Comparison of ENCODE assay signal across 6 fruit fly cellular contexts in the genomic region with DNA sequence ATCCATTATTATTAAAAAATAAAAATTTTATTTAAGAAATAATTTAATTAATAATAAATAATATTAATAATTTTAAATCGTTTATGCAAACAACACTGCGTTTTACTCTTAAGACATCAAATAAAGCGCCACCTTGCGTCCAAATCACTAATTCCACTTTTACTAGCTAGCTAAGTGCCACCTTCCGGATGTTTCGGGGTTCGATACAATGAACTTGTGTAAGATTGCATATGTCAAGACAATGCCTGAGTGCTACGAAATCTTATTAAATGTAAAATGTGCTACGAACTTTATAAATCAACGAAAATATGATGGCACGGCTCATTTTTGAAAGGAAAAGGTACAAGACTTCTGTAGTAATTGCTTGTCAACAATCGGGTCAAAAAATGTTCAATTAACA.
TF ChIP-seq lines count a peak whose summit lies in the region.

No protein-coding gene starts in this region.

- TF ChIP-seq CTCF in S2 (optimal IDR thresholded peaks at IDR 0.05; lab: Kevin White, UChicago) = peak; percentile 98 to 99
- TF ChIP-seq CTCF in whole organism, embryonic (GFP tag; optimal IDR thresholded peaks at IDR 0.05; lab: Kevin White, UChicago) = peak; percentile 99

TF ChIP-seq in whole organism, adult, 20 proteins besides CTCF, POLR2A, EP300 and RAD21:
- peak; percentile 38 for TF ChIP-seq pad (GFP tag; optimal IDR thresholded peaks at IDR 0.05; lab: Kevin White, UChicago)
- TF ChIP-seq Mnt (GFP tag; optimal IDR thresholded peaks at IDR 0.05; lab: Kevin White, UChicago) = peak; percentile 59
- peak; percentile 63 for TF ChIP-seq bab1 (GFP tag; optimal IDR thresholded peaks at IDR 0.05; lab: Kevin White, UChicago)
- TF ChIP-seq cic (GFP tag; optimal IDR thresholded peaks at IDR 0.05; lab: Kevin White, UChicago) = no peak
- TF ChIP-seq CG5204 (GFP tag; optimal IDR thresholded peaks at IDR 0.05; lab: Kevin White, UChicago) = peak; percentile 36
- TF ChIP-seq ovo (GFP tag; optimal IDR thresholded peaks at IDR 0.05; lab: Kevin White, UChicago) = peak; percentile 49
- peak; percentile 56 for TF ChIP-seq toe (GFP tag; optimal IDR thresholded peaks at IDR 0.05; lab: Kevin White, UChicago)
- peak; percentile 63 for TF ChIP-seq Hr96 (GFP tag; optimal IDR thresholded peaks at IDR 0.05; lab: Kevin White, UChicago)
- TF ChIP-seq kay (GFP tag; lab: Kevin White, UChicago; ENCODE audit: borderline replicate concordance) = no peak
- TF ChIP-seq CG7045 (GFP tag; optimal IDR thresholded peaks at IDR 0.05; lab: Kevin White, UChicago) = no peak
- TF ChIP-seq CG1620 (GFP tag; optimal IDR thresholded peaks at IDR 0.05; lab: Kevin White, UChicago) = peak; percentile 82
- TF ChIP-seq CG11617 (GFP tag; optimal IDR thresholded peaks at IDR 0.05; lab: Kevin White, UChicago) = no peak
- TF ChIP-seq Crg-1 (GFP tag; optimal IDR thresholded peaks at IDR 0.05; lab: Kevin White, UChicago) = peak; percentile 13
- no peak for TF ChIP-seq tj (GFP tag; optimal IDR thresholded peaks at IDR 0.05; lab: Kevin White, UChicago)
- peak; percentile 34 for TF ChIP-seq CG7101 (tag; optimal IDR thresholded peaks at IDR 0.05; lab: Kevin White, UChicago)

TF ChIP-seq in whole organism, embryonic, 481 proteins besides CTCF, POLR2A, EP300 and RAD21 (continues in another document):
- TF ChIP-seq klu (GFP tag; IDR thresholded peaks at IDR 0.05; lab: Robert Waterston, UW) (0 out of 2 replicates have a peak, but pooled peaks have one; percentile 48), jigr1 (GFP tag; IDR thresholded peaks at IDR 0.05; lab: Robert Waterston, UW) (0 out of 3 replicates have a peak, but pooled peaks have one; percentile 28), repo (GFP tag; optimal IDR thresholded peaks at IDR 0.05; lab: Kevin White, UChicago) (peak; percentile 43), Deaf1 (tag; optimal IDR thresholded peaks at IDR 0.05; lab: Kevin White, UChicago) (peak; percentile 33), CG34376 (GFP tag; optimal IDR thresholded peaks at IDR 0.05; lab: Kevin White, UChicago) (no peak), gsb-n (tag; optimal IDR thresholded peaks at IDR 0.05; lab: Kevin White, UChicago) (peak; percentile 43), Blimp-1 (GFP tag; optimal IDR thresholded peaks at IDR 0.05; lab: Kevin White, UChicago) (peak; percentile 74), CG16813 (GFP tag; IDR thresholded peaks at IDR 0.05; lab: Robert Waterston, UW; ENCODE audit: partially characterized antibody) (peak; percentile 41; the same call in 1 of the 3 replicates), CkIIα-i1 (GFP tag; IDR thresholded peaks at IDR 0.05; lab: Robert Waterston, UW) (no peak), PHDP (tag; optimal IDR thresholded peaks at IDR 0.05; lab: Kevin White, UChicago) (peak; percentile 54), CG12659 (GFP tag; optimal IDR thresholded peaks at IDR 0.05; lab: Kevin White, UChicago) (peak; percentile 80), CG17802 (tag; optimal IDR thresholded peaks at IDR 0.05; lab: Kevin White, UChicago) (peak; percentile 41), CG11456 (GFP tag; IDR thresholded peaks at IDR 0.05; lab: Robert Waterston, UW) (peak; percentile 89), CG6765 (GFP tag; optimal IDR thresholded peaks at IDR 0.05; lab: Kevin White, UChicago) (no peak), sima (GFP tag; optimal IDR thresholded peaks at IDR 0.05; lab: Kevin White, UChicago) (no peak), Hmr (GFP tag; optimal IDR thresholded peaks at IDR 0.05; lab: Kevin White, UChicago) (peak; percentile 85), Adf1 (GFP tag; IDR thresholded peaks at IDR 0.05; lab: Robert Waterston, UW) (peak; percentile 36; the same call in 1 of the 2 replicates)

TF ChIP-seq in whole organism, prepupa, 60 proteins besides CTCF, POLR2A, EP300 and RAD21 (continues in another document):
- peak; percentile 46 for TF ChIP-seq svp (GFP tag; lab: Kevin White, UChicago)
- peak; percentile 12 for TF ChIP-seq Sox15 (GFP tag; optimal IDR thresholded peaks at IDR 0.05; lab: Kevin White, UChicago)
- TF ChIP-seq CG7368 (GFP tag; optimal IDR thresholded peaks at IDR 0.05; lab: Kevin White, UChicago) = peak; percentile 5
- TF ChIP-seq Sox14 (GFP tag; optimal IDR thresholded peaks at IDR 0.05; lab: Kevin White, UChicago) = peak; percentile 17
- no peak for TF ChIP-seq CG11762 (GFP tag; optimal IDR thresholded peaks at IDR 0.05; lab: Kevin White, UChicago; ENCODE audit: insufficient read depth)
- TF ChIP-seq lz (GFP tag; optimal IDR thresholded peaks at IDR 0.05; lab: Kevin White, UChicago) = peak; percentile 56
- TF ChIP-seq Smox (GFP tag; optimal IDR thresholded peaks at IDR 0.05; lab: Kevin White, UChicago) = no peak
- TF ChIP-seq Eip93F (GFP tag; optimal IDR thresholded peaks at IDR 0.05; lab: Kevin White, UChicago) = no peak
- peak in 1 of 2 experiments; percentile 41 for TF ChIP-seq salr (GFP tag; optimal IDR thresholded peaks at IDR 0.05; lab: Kevin White, UChicago)
- peak; percentile 44 for TF ChIP-seq OdsH (GFP tag; optimal IDR thresholded peaks at IDR 0.05; lab: Kevin White, UChicago)
- TF ChIP-seq CG8119 (GFP tag; IDR thresholded peaks at IDR 0.05; lab: Robert Waterston, UW) = no peak
- peak; percentile 3 for TF ChIP-seq acj6 (GFP tag; optimal IDR thresholded peaks at IDR 0.05; lab: Kevin White, UChicago)
- no peak for TF ChIP-seq CG6808 (GFP tag; optimal IDR thresholded peaks at IDR 0.05; lab: Kevin White, UChicago)
- TF ChIP-seq cyc (GFP tag; optimal IDR thresholded peaks at IDR 0.05; lab: Kevin White, UChicago) = peak; percentile 57
- TF ChIP-seq Hr39 (GFP tag; optimal IDR thresholded peaks at IDR 0.05; lab: Kevin White, UChicago) = peak; percentile 67
- TF ChIP-seq Hr4 (GFP tag; optimal IDR thresholded peaks at IDR 0.05; lab: Kevin White, UChicago) = no peak
- TF ChIP-seq fd59A (GFP tag; optimal IDR thresholded peaks at IDR 0.05; lab: Kevin White, UChicago) = no peak
- no peak for TF ChIP-seq fd85E (GFP tag; optimal IDR thresholded peaks at IDR 0.05; lab: Kevin White, UChicago)
- TF ChIP-seq CG6276 (GFP tag; optimal IDR thresholded peaks at IDR 0.05; lab: Kevin White, UChicago) = no peak

TF ChIP-seq in whole organism, pupa, 21 proteins besides CTCF, POLR2A, EP300 and RAD21:
- TF ChIP-seq CG17806 (tag; optimal IDR thresholded peaks at IDR 0.05; lab: Kevin White, UChicago) = peak; percentile 3
- TF ChIP-seq D1 (tag; optimal IDR thresholded peaks at IDR 0.05; lab: Kevin White, UChicago) = peak; percentile 84
- no peak for TF ChIP-seq CG4496 (GFP tag; IDR thresholded peaks at IDR 0.05; lab: Robert Waterston, UW)
- no peak for TF ChIP-seq CG32121 (GFP tag; IDR thresholded peaks at IDR 0.05; lab: Robert Waterston, UW)

TF ChIP-seq in whole organism, wandering third instar larva, 38 proteins besides CTCF, POLR2A, EP300 and RAD21 (continues in another document):
- TF ChIP-seq CG32264 (GFP tag; optimal IDR thresholded peaks at IDR 0.05; lab: Kevin White, UChicago) (no peak), sage (GFP tag; optimal IDR thresholded peaks at IDR 0.05; lab: Kevin White, UChicago) (no peak), foxo (GFP tag; optimal IDR thresholded peaks at IDR 0.05; lab: Kevin White, UChicago) (peak in 1 of 2 experiments; percentile 65), brk (GFP tag; optimal IDR thresholded peaks at IDR 0.05; lab: Kevin White, UChicago) (no peak), Sp1 (GFP tag; optimal IDR thresholded peaks at IDR 0.05; lab: Kevin White, UChicago) (no peak), Dif (GFP tag; optimal IDR thresholded peaks at IDR 0.05; lab: Kevin White, UChicago; ENCODE audit: partially characterized antibody) (peak; percentile 97), br (GFP tag; optimal IDR thresholded peaks at IDR 0.05; lab: Kevin White, UChicago) (no peak), Hr83 (GFP tag; optimal IDR thresholded peaks at IDR 0.05; lab: Kevin White, UChicago; ENCODE audit: poor library complexity, severe bottlenecking) (peak; percentile 45), Hr78 (GFP tag; optimal IDR thresholded peaks at IDR 0.05; lab: Kevin White, UChicago) (no peak), usp (GFP tag; optimal IDR thresholded peaks at IDR 0.05; lab: Kevin White, UChicago) (no peak), HLH106 (tag; optimal IDR thresholded peaks at IDR 0.05; lab: Kevin White, UChicago) (peak; percentile 60), dl (GFP tag; optimal IDR thresholded peaks at IDR 0.05; lab: Kevin White, UChicago; ENCODE audit: insufficient read depth in 1 of 2, partially characterized antibody in 2 of 2) (peak; percentile 55 to 87), dsf (GFP tag; optimal IDR thresholded peaks at IDR 0.05; lab: Kevin White, UChicago; ENCODE audit: borderline replicate concordance) (no peak), psq (GFP tag; optimal IDR thresholded peaks at IDR 0.05; lab: Kevin White, UChicago) (peak; percentile 34), Rel (GFP tag; optimal IDR thresholded peaks at IDR 0.05; lab: Kevin White, UChicago) (no peak), Rel (tag; optimal IDR thresholded peaks at IDR 0.05; lab: Kevin White, UChicago) (no peak), pan (optimal IDR thresholded peaks at IDR 0.05; lab: Kevin White, UChicago) (no peak), Vsx2 (GFP tag; optimal IDR thresholded peaks at IDR 0.05; lab: Kevin White, UChicago; ENCODE audit: partially characterized antibody) (peak; percentile 87), h (GFP tag; optimal IDR thresholded peaks at IDR 0.05; lab: Kevin White, UChicago) (peak; percentile 41), lola (GFP tag; optimal IDR thresholded peaks at IDR 0.05; lab: Kevin White, UChicago) (no peak), sv (GFP tag; optimal IDR thresholded peaks at IDR 0.05; lab: Kevin White, UChicago) (peak; percentile 57), CrebA (GFP tag; optimal IDR thresholded peaks at IDR 0.05; lab: Kevin White, UChicago; ENCODE audit: borderline replicate concordance) (no peak), tai (GFP tag; optimal IDR thresholded peaks at IDR 0.05; lab: Kevin White, UChicago) (no peak), Hnf4 (GFP tag; optimal IDR thresholded peaks at IDR 0.05; lab: Kevin White, UChicago) (peak; percentile 46), fru (GFP tag; optimal IDR thresholded peaks at IDR 0.05; lab: Kevin White, UChicago) (peak; percentile 33), ey (GFP tag; optimal IDR thresholded peaks at IDR 0.05; lab: Kevin White, UChicago) (peak; percentile 34), rgr (GFP tag; optimal IDR thresholded peaks at IDR 0.05; lab: Kevin White, UChicago) (peak; percentile 47), dmrt93B (GFP tag; optimal IDR thresholded peaks at IDR 0.05; lab: Kevin White, UChicago) (peak; percentile 12), woc (GFP tag; optimal IDR thresholded peaks at IDR 0.05; lab: Kevin White, UChicago) (no peak), Abd-B (GFP tag; optimal IDR thresholded peaks at IDR 0.05; lab: Kevin White, UChicago) (no peak), Myc (optimal IDR thresholded peaks at IDR 0.05; lab: Kevin White, UChicago) (peak; percentile 90), Jra (GFP tag; optimal IDR thresholded peaks at IDR 0.05; lab: Kevin White, UChicago) (no peak), OdsH (GFP tag; optimal IDR thresholded peaks at IDR 0.05; lab: Kevin White, UChicago) (peak; percentile 26), GATAd (GFP tag; optimal IDR thresholded peaks at IDR 0.05; lab: Kevin White, UChicago) (no peak), N (GFP tag; optimal IDR thresholded peaks at IDR 0.05; lab: Kevin White, UChicago) (no peak)
